Fruit fly (Drosophila melanogaster) whole organism, embryonic: Measurements from ENCODE around the gene ebd1.

ENCODE experiments used
- Adf1 ChIP-seq: fragments of 200-800 bp; sonication (Bioruptor generic); IDR thresholded peaks from 2 replicates; pipeline ENCODE4 v1.3.6; 2022; ENCODE audit warnings: missing biosample characterization, missing genetic modification characterization
- Antp ChIP-seq: fragments of 200-800 bp; sonication (Bioruptor generic); optimal IDR thresholded peaks from 3 replicates; lab custom pipeline; 2016; ENCODE audit warnings: missing biosample characterization, missing genetic modification characterization
- B-H2 ChIP-seq: fragments of 200-800 bp; sonication (Bioruptor generic); optimal IDR thresholded peaks from 2 replicates; lab custom pipeline; 2018; ENCODE audit warnings: missing biosample characterization, mild to moderate bottlenecking, missing genetic modification characterization
- CG10543 ChIP-seq: fragments of 200-800 bp; sonication (Bioruptor generic); optimal IDR thresholded peaks from 3 replicates; lab custom pipeline; 2017; ENCODE audit warnings: missing biosample characterization, mild to moderate bottlenecking, missing genetic modification characterization, moderate library complexity
- CG12155 ChIP-seq: fragments of 200-800 bp; sonication (Bioruptor generic); optimal IDR thresholded peaks from 3 replicates; lab custom pipeline; 2016; ENCODE audit warnings: missing biosample characterization, missing genetic modification characterization
- CG13296 ChIP-seq: fragments of 200-800 bp; sonication (Bioruptor generic); optimal IDR thresholded peaks from 3 replicates; lab custom pipeline; 2018; ENCODE audit warnings: missing biosample characterization, mild to moderate bottlenecking, missing genetic modification characterization
- CG13624 ChIP-seq: fragments of 200-800 bp; sonication (Bioruptor generic); optimal IDR thresholded peaks from 2 replicates; lab custom pipeline; 2016; ENCODE audit warnings: missing biosample characterization, missing genetic modification characterization
- CG15011 ChIP-seq: fragments of 200-800 bp; sonication (Bioruptor generic); optimal IDR thresholded peaks from 3 replicates; lab custom pipeline; 2018; ENCODE audit warnings: missing biosample characterization, mild to moderate bottlenecking, missing genetic modification characterization
- CG15269 ChIP-seq: fragments of 200-800 bp; sonication (Bioruptor generic); optimal IDR thresholded peaks from 2 replicates; lab custom pipeline; 2018; ENCODE audit warnings: missing biosample characterization, mild to moderate bottlenecking, missing genetic modification characterization, moderate library complexity
- CG16815 ChIP-seq: fragments of 200-800 bp; sonication (Bioruptor generic); optimal IDR thresholded peaks from 3 replicates; lab custom pipeline; 2017; ENCODE audit warnings: missing biosample characterization, mild to moderate bottlenecking, missing genetic modification characterization
- CG17385 ChIP-seq: fragments of 200-800 bp; sonication (Bioruptor generic); optimal IDR thresholded peaks from 3 replicates; lab custom pipeline; 2018; ENCODE audit warnings: missing biosample characterization, mild to moderate bottlenecking, missing genetic modification characterization
- CG17912 ChIP-seq: fragments of 200-800 bp; sonication (Bioruptor generic); optimal IDR thresholded peaks from 2 replicates; lab custom pipeline; 2018; ENCODE audit warnings: missing biosample characterization, mild to moderate bottlenecking, missing genetic modification characterization
- CG2678 ChIP-seq: fragments of 200-800 bp; sonication (Bioruptor generic); optimal IDR thresholded peaks from 3 replicates; lab custom pipeline; 2019; ENCODE audit warnings: missing biosample characterization, mild to moderate bottlenecking, missing genetic modification characterization, moderate library complexity
- CG3065 ChIP-seq: fragments of 200-800 bp; sonication (Bioruptor generic); optimal IDR thresholded peaks from 2 replicates; lab custom pipeline; 2016; ENCODE audit warnings: missing biosample characterization, missing genetic modification characterization
- CG31365 ChIP-seq: fragments of 200-800 bp; sonication (Bioruptor generic); optimal IDR thresholded peaks from 2 replicates; lab custom pipeline; 2018; ENCODE audit warnings: missing biosample characterization, mild to moderate bottlenecking, missing genetic modification characterization
- CG32532 ChIP-seq: fragments of 200-800 bp; sonication (Bioruptor generic); IDR thresholded peaks from 2 replicates; pipeline ENCODE4 v1.3.6; 2022; ENCODE audit warnings: missing biosample characterization, missing genetic modification characterization
- CG43689 ChIP-seq: fragments of 200-800 bp; sonication (Bioruptor generic); IDR thresholded peaks from 2 replicates; pipeline ENCODE4 v1.3.6; 2022; ENCODE audit warnings: missing biosample characterization, missing genetic modification characterization
- CG4424 ChIP-seq: fragments of 200-800 bp; sonication (Bioruptor generic); optimal IDR thresholded peaks from 3 replicates; lab custom pipeline; 2016; ENCODE audit warnings: missing biosample characterization, missing genetic modification characterization
- CG6813 ChIP-seq: fragments of 200-800 bp; sonication (Bioruptor generic); optimal IDR thresholded peaks from 2 replicates; lab custom pipeline; 2017; ENCODE audit warnings: missing biosample characterization, missing genetic modification characterization, mild to moderate bottlenecking, moderate library complexity, missing genetic modification reagents
- CG8944 ChIP-seq: fragments of 200-800 bp; sonication (Bioruptor generic); optimal IDR thresholded peaks from 3 replicates; lab custom pipeline; 2016; ENCODE audit warnings: missing biosample characterization, missing genetic modification characterization
- D ChIP-seq, 2 experiments: fragments of 200-800 bp in 1 of 2; fragments of >200 bp in 1 of 2; sonication (Bioruptor generic) in 1 of 2; optimal IDR thresholded peaks; 2 replicates in 1 of 2; 3 replicates in 1 of 2; lab custom pipeline; 2017; ENCODE audit warnings: mild to moderate bottlenecking in 1 of 2, missing biosample characterization in 1 of 2, missing genetic modification characterization in 1 of 2, missing genetic modification reagents in 1 of 2
- D19A ChIP-seq: fragments of 200-800 bp; optimal IDR thresholded peaks from 3 replicates; lab custom pipeline; 2019; ENCODE audit warnings: missing biosample characterization, mild to moderate bottlenecking, missing genetic modification characterization, moderate library complexity
- E2f1 ChIP-seq: fragments of 200-800 bp; sonication (Bioruptor generic); IDR thresholded peaks from 2 replicates; pipeline ENCODE4 v1.3.6; 2022; ENCODE audit warnings: missing biosample characterization, missing genetic modification characterization
- Kr ChIP-seq: fragments of 200-800 bp; sonication (Bioruptor generic); optimal IDR thresholded peaks from 2 replicates; lab custom pipeline; 2017; ENCODE audit warnings: missing biosample characterization, mild to moderate bottlenecking, missing genetic modification characterization
- Lhr ChIP-seq: fragments of 200-800 bp; sonication (Bioruptor generic); optimal IDR thresholded peaks from 3 replicates; lab custom pipeline; 2017; ENCODE audit warnings: mild to moderate bottlenecking, missing biosample characterization, missing genetic modification reagents, missing genetic modification characterization
- NK7.1 ChIP-seq: fragments of 200-800 bp; sonication (Bioruptor generic); optimal IDR thresholded peaks from 3 replicates; lab custom pipeline; 2016; ENCODE audit warnings: missing biosample characterization, missing genetic modification characterization
- PHDP ChIP-seq: fragments of 200-800 bp; sonication (Bioruptor generic); optimal IDR thresholded peaks from 3 replicates; lab custom pipeline; 2018; ENCODE audit warnings: missing biosample characterization, mild to moderate bottlenecking, missing genetic modification characterization, moderate library complexity
- Sin3A ChIP-seq: fragments of >200 bp; optimal IDR thresholded peaks from 2 replicates; lab custom pipeline; 2018
- br ChIP-seq: fragments of >200 bp; optimal IDR thresholded peaks from 2 replicates; lab custom pipeline; 2017
- caup ChIP-seq: fragments of 200-800 bp; sonication (Bioruptor generic); optimal IDR thresholded peaks from 3 replicates; lab custom pipeline; 2017; ENCODE audit warnings: missing biosample characterization, mild to moderate bottlenecking, missing genetic modification characterization, moderate library complexity; ENCODE audit not compliant: severe bottlenecking
- chn ChIP-seq: fragments of 200-800 bp; sonication (Bioruptor generic); optimal IDR thresholded peaks from 2 replicates; lab custom pipeline; 2016; ENCODE audit warnings: missing biosample characterization, missing genetic modification characterization
- crp ChIP-seq, 2 experiments: fragments of 200-800 bp; sonication (Bioruptor generic); optimal IDR thresholded peaks; 2 replicates in 1 of 2; 3 replicates in 1 of 2; lab custom pipeline; 2017; ENCODE audit warnings: missing biosample characterization in 2 of 2, missing genetic modification characterization in 2 of 2, mild to moderate bottlenecking in 1 of 2, moderate library complexity in 1 of 2
- cwo ChIP-seq: fragments of 200-800 bp; sonication (Bioruptor generic); optimal IDR thresholded peaks from 3 replicates; lab custom pipeline; 2017; ENCODE audit warnings: missing biosample characterization, missing genetic modification characterization, mild to moderate bottlenecking, moderate library complexity, missing genetic modification reagents
- danr ChIP-seq: fragments of 200-800 bp; sonication (Bioruptor generic); IDR thresholded peaks from 2 replicates; pipeline ENCODE4 v1.3.6; 2022; ENCODE audit warnings: missing biosample characterization, missing genetic modification characterization
- esg ChIP-seq: fragments of 200-800 bp; sonication (Bioruptor generic); conservative IDR thresholded peaks from 2 replicates; pipeline ENCODE4 v1.3.6; 2022; ENCODE audit warnings: missing biosample characterization, missing genetic modification characterization
- exex ChIP-seq: fragments of 200-800 bp; sonication (Bioruptor generic); optimal IDR thresholded peaks from 4 replicates; lab custom pipeline; 2018; ENCODE audit warnings: missing biosample characterization, mild to moderate bottlenecking, missing genetic modification characterization, moderate library complexity
- gce ChIP-seq: fragments of 200-800 bp; sonication (Bioruptor generic); IDR thresholded peaks from 3 replicates; pipeline ENCODE4 v1.3.6; 2022; ENCODE audit warnings: missing biosample characterization, missing genetic modification characterization
- gt ChIP-seq: fragments of 200-800 bp; sonication (Bioruptor generic); IDR thresholded peaks from 2 replicates; pipeline ENCODE4 v1.3.6; 2022; ENCODE audit warnings: missing biosample characterization, missing genetic modification characterization
- kay ChIP-seq: fragments of 200-800 bp; sonication (Bioruptor generic); optimal IDR thresholded peaks from 2 replicates; lab custom pipeline; 2016; ENCODE audit warnings: missing biosample characterization, missing genetic modification characterization
- lmd ChIP-seq: fragments of 200-800 bp; sonication (Bioruptor generic); IDR thresholded peaks from 2 replicates; pipeline ENCODE4 v1.3.6; 2022; ENCODE audit warnings: missing biosample characterization, missing genetic modification characterization
- mld ChIP-seq: fragments of 200-800 bp; sonication (Bioruptor generic); IDR thresholded peaks from 3 replicates; pipeline ENCODE4 v1.3.6; 2022; ENCODE audit warnings: missing biosample characterization, missing genetic modification characterization; ENCODE audit not compliant: partially characterized antibody
- odd ChIP-seq: fragments of 200-800 bp; sonication (Bioruptor generic); optimal IDR thresholded peaks from 2 replicates; lab custom pipeline; 2017; ENCODE audit warnings: missing biosample characterization, mild to moderate bottlenecking, missing genetic modification characterization
- pros ChIP-seq: fragments of 200-800 bp; sonication (Bioruptor generic); optimal IDR thresholded peaks from 3 replicates; lab custom pipeline; 2019; ENCODE audit warnings: missing biosample characterization, mild to moderate bottlenecking, missing genetic modification characterization, moderate library complexity
- pzg ChIP-seq: fragments of 200-800 bp; sonication (Bioruptor generic); optimal IDR thresholded peaks from 3 replicates; lab custom pipeline; 2018; ENCODE audit warnings: missing biosample characterization, mild to moderate bottlenecking, missing genetic modification characterization, moderate library complexity
- sd ChIP-seq: fragments of 200-800 bp; sonication (Bioruptor generic); optimal IDR thresholded peaks from 3 replicates; lab custom pipeline; 2018; ENCODE audit warnings: missing biosample characterization, mild to moderate bottlenecking, missing genetic modification characterization, moderate library complexity
- sisA ChIP-seq: fragments of 200-800 bp; sonication (Bioruptor generic); IDR thresholded peaks from 2 replicates; pipeline ENCODE4 v1.3.6; 2022; ENCODE audit warnings: missing biosample characterization, missing genetic modification characterization
- so ChIP-seq: fragments of 200-800 bp; sonication (Bioruptor generic); IDR thresholded peaks from 3 replicates; pipeline ENCODE4 v1.3.6; 2022; ENCODE audit warnings: missing biosample characterization, missing genetic modification characterization
- sob ChIP-seq: fragments of 200-800 bp; sonication (Bioruptor generic); IDR thresholded peaks from 2 replicates; pipeline ENCODE4 v1.3.6; 2022; ENCODE audit warnings: missing biosample characterization, missing genetic modification characterization
- sug ChIP-seq: fragments of 200-800 bp; optimal IDR thresholded peaks from 2 replicates; lab custom pipeline; 2019; ENCODE audit warnings: missing biosample characterization, mild to moderate bottlenecking, missing genetic modification characterization, moderate library complexity
- trem ChIP-seq: fragments of 200-800 bp; optimal IDR thresholded peaks from 3 replicates; lab custom pipeline; 2019; ENCODE audit warnings: missing biosample characterization, mild to moderate bottlenecking, missing genetic modification characterization, moderate library complexity
- vvl ChIP-seq: fragments of 200-800 bp; sonication (Bioruptor generic); IDR thresholded peaks from 2 replicates; pipeline ENCODE4 v1.3.6; 2022; ENCODE audit warnings: missing biosample characterization, missing genetic modification characterization

Gene ebd1

DNA sequence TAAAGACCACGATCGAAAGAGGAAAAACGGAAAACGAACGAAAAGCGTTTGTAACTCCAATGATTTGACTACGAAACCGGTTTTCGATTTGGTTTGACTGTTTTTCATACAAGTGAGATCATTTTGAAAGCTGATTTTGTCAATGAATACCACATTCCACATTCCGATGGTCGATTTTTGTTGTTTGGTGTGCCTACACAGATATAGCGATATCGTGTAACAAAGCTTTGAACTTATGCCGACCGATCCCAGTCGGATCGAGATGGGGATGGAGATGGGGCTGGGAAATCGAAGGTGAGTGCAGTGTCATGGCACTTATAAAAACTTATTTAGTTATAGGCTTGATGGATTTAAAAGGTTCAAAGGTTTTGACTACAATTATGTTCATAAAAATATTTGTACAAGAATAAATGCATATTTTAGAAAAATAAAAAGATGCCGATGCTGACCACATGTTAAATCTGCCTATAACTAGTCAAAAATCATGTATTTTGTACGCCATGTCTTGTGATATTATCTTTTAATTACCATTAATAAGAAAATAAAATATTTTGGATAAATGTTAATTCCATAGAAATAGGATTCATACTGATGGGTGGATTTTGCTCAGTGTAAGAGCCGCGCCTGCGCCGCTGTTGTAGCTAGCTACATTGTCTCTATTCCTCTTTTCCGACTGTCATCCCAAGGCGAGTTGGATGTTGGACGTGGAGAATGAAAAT is 43.0 kb downstream of the ebd1 start (continued):
- no peak for TF ChIP-seq CG13296
- no peak for TF ChIP-seq Antp (GFP tag; lab: Kevin White, UChicago)
- TF ChIP-seq crp (GFP tag; optimal IDR thresholded peaks at IDR 0.05; lab: Kevin White, UChicago) = no peak
- TF ChIP-seq kay (GFP tag; lab: Kevin White, UChicago) = no peak
- TF ChIP-seq D19A (tag; lab: Kevin White, UChicago) = peak; percentile 63
- no peak for TF ChIP-seq caup (GFP tag; lab: Kevin White, UChicago)
- peak; percentile 65 for TF ChIP-seq CG17385 (GFP tag; lab: Kevin White, UChicago)
- TF ChIP-seq Kr (GFP tag; lab: Kevin White, UChicago) = no peak
- no peak for TF ChIP-seq CG31365
- no peak for TF ChIP-seq CG17912
- peak; percentile 43 for TF ChIP-seq CG16815 (GFP tag; lab: Kevin White, UChicago)
- peak; percentile 46 for TF ChIP-seq CG15011 (GFP tag; lab: Kevin White, UChicago)
- no peak for TF ChIP-seq D (optimal IDR thresholded peaks at IDR 0.05; lab: Kevin White, UChicago)
- peak; percentile 54 for TF ChIP-seq D (GFP tag; optimal IDR thresholded peaks at IDR 0.05; lab: Kevin White, UChicago)
- TF ChIP-seq CG8944 = no peak
- TF ChIP-seq vvl (GFP tag; lab: Robert Waterston, UW) = peak; percentile 12; the same call in 1 of the 2 replicates
- TF ChIP-seq CG13624 (GFP tag; lab: Kevin White, UChicago) = no peak
- TF ChIP-seq sd (tag; lab: Kevin White, UChicago) = peak; percentile 88
- peak; percentile 66 for TF ChIP-seq PHDP
- peak; percentile 56 for TF ChIP-seq trem (tag; lab: Kevin White, UChicago)
- peak; percentile 71 for TF ChIP-seq CG2678 (tag; lab: Kevin White, UChicago)
- no peak for TF ChIP-seq sug
- peak; percentile 61 for TF ChIP-seq CG15269 (tag; lab: Kevin White, UChicago)
- no peak for TF ChIP-seq gt (GFP tag; lab: Robert Waterston, UW)
- peak; percentile 30; the same call in 1 of the 2 replicates for TF ChIP-seq CG43689 (GFP tag; lab: Robert Waterston, UW)
- TF ChIP-seq CG32532 (GFP tag; lab: Robert Waterston, UW) = peak; percentile 63
- TF ChIP-seq cwo (GFP tag; lab: Kevin White, UChicago) = no peak
- TF ChIP-seq CG3065 = no peak
- TF ChIP-seq gce (GFP tag; lab: Robert Waterston, UW) = peak; percentile 64; the same call in 2 of the 3 replicates
- no peak for TF ChIP-seq Sin3A
- no peak for TF ChIP-seq B-H2 (GFP tag; lab: Kevin White, UChicago)
- TF ChIP-seq pros = no peak
- peak; percentile 42 for TF ChIP-seq esg (GFP tag; lab: Robert Waterston, UW)
- TF ChIP-seq br (lab: Kevin White, UChicago) = no peak
- no peak for TF ChIP-seq NK7.1 (GFP tag; lab: Kevin White, UChicago)
- TF ChIP-seq CG12155 = peak; percentile 29
- TF ChIP-seq danr = no peak

DNA sequence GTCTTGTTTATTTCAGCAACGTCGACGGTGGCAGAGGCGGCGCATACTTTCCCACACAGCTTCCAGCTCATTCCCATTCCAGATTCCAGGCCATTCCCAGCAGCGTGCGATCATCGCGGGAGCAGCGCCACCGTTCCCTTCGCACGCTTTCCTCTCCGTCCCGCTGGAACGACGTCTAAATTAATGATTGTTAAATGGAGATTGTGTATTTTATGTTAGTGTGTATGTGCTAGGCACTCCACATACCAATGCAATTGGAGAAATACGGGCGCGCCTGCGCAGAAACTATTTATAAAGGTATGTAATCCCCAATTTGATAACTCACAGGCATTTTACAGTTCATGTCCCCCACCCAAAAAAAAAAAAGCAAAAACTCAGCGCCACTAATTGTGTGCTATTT is 43.9 kb downstream of the ebd1 start:
- TF ChIP-seq sob (GFP tag; lab: Robert Waterston, UW) = peak; percentile 34; the same call in 1 of the 2 replicates
- TF ChIP-seq CG10543 = peak; percentile 26
- no peak for TF ChIP-seq pzg (GFP tag; lab: Kevin White, UChicago)
- TF ChIP-seq mld (GFP tag; lab: Robert Waterston, UW) = no peak
- TF ChIP-seq chn (GFP tag; lab: Kevin White, UChicago) = no peak
- no peak for TF ChIP-seq CG4424 (GFP tag; lab: Kevin White, UChicago)
- TF ChIP-seq so (GFP tag; lab: Robert Waterston, UW) = no peak
- TF ChIP-seq exex (tag; lab: Kevin White, UChicago) = no peak
- no peak for TF ChIP-seq odd
- TF ChIP-seq CG6813 = no peak
- no peak for TF ChIP-seq Lhr (GFP tag; lab: Kevin White, UChicago)
- no peak for TF ChIP-seq Kr (GFP tag; lab: Kevin White, UChicago)
- 0 out of 2 replicates have a peak, but pooled peaks have one; percentile 16 for TF ChIP-seq lmd (GFP tag; lab: Robert Waterston, UW)
- TF ChIP-seq Adf1 (GFP tag; lab: Robert Waterston, UW) = peak; percentile 32; the same call in 1 of the 2 replicates
- peak; percentile 22; the same call in 1 of the 2 replicates for TF ChIP-seq E2f1 (GFP tag; lab: Robert Waterston, UW)
- TF ChIP-seq sisA (GFP tag; lab: Robert Waterston, UW) = no peak
